Fruit fly (Drosophila melanogaster) whole organism, embryonic: ENCODE data around the gene Tcs4.

Experiments
- Atf6 ChIP-seq: fragments of 200-800 bp; sonication (Bioruptor generic); IDR thresholded peaks from 2 replicates; pipeline ENCODE4 v1.3.6; 2022; ENCODE audit warnings: missing biosample characterization, missing genetic modification characterization
- Blimp-1 ChIP-seq: fragments of 200-800 bp; sonication (Bioruptor generic); optimal IDR thresholded peaks from 3 replicates; lab custom pipeline; 2018; ENCODE audit warnings: missing biosample characterization, missing genetic modification characterization, mild to moderate bottlenecking, moderate library complexity, missing genetic modification reagents
- CG11085 ChIP-seq: fragments of 200-800 bp; sonication (Bioruptor generic); IDR thresholded peaks from 2 replicates; pipeline ENCODE4 v1.3.6; 2022; ENCODE audit warnings: missing biosample characterization, missing genetic modification characterization
- CG13894 ChIP-seq: fragments of 200-800 bp; sonication (Bioruptor generic); optimal IDR thresholded peaks from 3 replicates; lab custom pipeline; 2018; ENCODE audit warnings: missing biosample characterization, mild to moderate bottlenecking, missing genetic modification characterization, moderate library complexity
- CG14050 ChIP-seq: fragments of 200-800 bp; sonication (Bioruptor generic); IDR thresholded peaks from 3 replicates; pipeline ENCODE4 v1.3.6; 2022; ENCODE audit warnings: missing biosample characterization, missing genetic modification characterization
- CG15696 ChIP-seq: fragments of 200-800 bp; sonication (Bioruptor generic); optimal IDR thresholded peaks from 2 replicates; lab custom pipeline; 2019; ENCODE audit warnings: missing biosample characterization, mild to moderate bottlenecking, missing genetic modification characterization, moderate library complexity
- CG1603 ChIP-seq: fragments of 200-800 bp; sonication (Bioruptor generic); optimal IDR thresholded peaks from 2 replicates; lab custom pipeline; 2019; ENCODE audit warnings: missing biosample characterization, mild to moderate bottlenecking, missing genetic modification characterization, moderate library complexity
- CG17568 ChIP-seq: fragments of 200-800 bp; sonication (Bioruptor generic); optimal IDR thresholded peaks from 2 replicates; lab custom pipeline; 2018; ENCODE audit warnings: missing biosample characterization, mild to moderate bottlenecking, missing genetic modification characterization, moderate library complexity
- CG1832 ChIP-seq: fragments of 200-800 bp; sonication (Bioruptor generic); optimal IDR thresholded peaks from 2 replicates; lab custom pipeline; 2017; ENCODE audit warnings: missing biosample characterization, mild to moderate bottlenecking, missing genetic modification characterization, inconsistent platforms
- CG2875 ChIP-seq: fragments of 200-800 bp; sonication (Bioruptor generic); optimal IDR thresholded peaks from 2 replicates; lab custom pipeline; 2017; ENCODE audit warnings: missing biosample characterization, mild to moderate bottlenecking, missing genetic modification characterization, missing genetic modification reagents
- CG2889 ChIP-seq: fragments of 200-800 bp; sonication (Bioruptor generic); IDR thresholded peaks from 3 replicates; pipeline ENCODE4 v1.3.6; 2022; ENCODE audit warnings: missing biosample characterization, missing genetic modification characterization
- CG32767 ChIP-seq: fragments of 200-800 bp; sonication (Bioruptor generic); IDR thresholded peaks from 2 replicates; pipeline ENCODE4 v1.3.6; 2022; ENCODE audit warnings: missing biosample characterization, missing genetic modification characterization
- CG3407 ChIP-seq: fragments of 200-800 bp; sonication (Bioruptor generic); optimal IDR thresholded peaks from 2 replicates; lab custom pipeline; 2018; ENCODE audit warnings: missing biosample characterization, mild to moderate bottlenecking, missing genetic modification characterization
- CG4617 ChIP-seq: fragments of 200-800 bp; sonication (Bioruptor generic); optimal IDR thresholded peaks from 3 replicates; lab custom pipeline; 2016; ENCODE audit warnings: missing biosample characterization, missing genetic modification characterization, borderline replicate concordance
- CG4730 ChIP-seq: fragments of 200-800 bp; sonication (Bioruptor generic); IDR thresholded peaks from 2 replicates; pipeline ENCODE4 v1.3.6; 2022; ENCODE audit warnings: missing biosample characterization, missing genetic modification characterization
- CG8765 ChIP-seq: fragments of 200-800 bp; sonication (Bioruptor generic); IDR thresholded peaks from 2 replicates; pipeline ENCODE4 v1.3.6; 2022; ENCODE audit warnings: missing biosample characterization, missing genetic modification characterization
- CG9932 ChIP-seq: fragments of 200-800 bp; sonication (Bioruptor generic); IDR thresholded peaks from 2 replicates; pipeline ENCODE4 v1.3.6; 2022; ENCODE audit warnings: missing biosample characterization, missing genetic modification characterization
- Deaf1 ChIP-seq: fragments of 200-800 bp; optimal IDR thresholded peaks from 3 replicates; lab custom pipeline; 2019; ENCODE audit warnings: missing biosample characterization, mild to moderate bottlenecking, missing genetic modification characterization, moderate library complexity
- Doc2 ChIP-seq: fragments of 200-800 bp; sonication (Bioruptor generic); IDR thresholded peaks from 2 replicates; pipeline ENCODE4 v1.3.6; 2022; ENCODE audit warnings: missing biosample characterization, missing genetic modification characterization
- Hr78 ChIP-seq, 2 experiments: fragments of 200-800 bp in 1 of 2; fragments of >200 bp in 1 of 2; sonication (Bioruptor generic) in 1 of 2; optimal IDR thresholded peaks; 2 replicates each; lab custom pipeline; 2017 to 2019; ENCODE audit warnings: missing biosample characterization in 2 of 2, missing genetic modification characterization in 2 of 2, mild to moderate bottlenecking in 1 of 2, moderate library complexity in 1 of 2
- Hsf ChIP-seq: fragments of 200-800 bp; sonication (Bioruptor generic); optimal IDR thresholded peaks from 3 replicates; lab custom pipeline; 2016; ENCODE audit warnings: missing biosample characterization, missing genetic modification characterization
- Lim3 ChIP-seq: fragments of 200-800 bp; sonication (Bioruptor generic); IDR thresholded peaks from 2 replicates; pipeline ENCODE4 v1.3.6; 2022; ENCODE audit warnings: missing biosample characterization, missing genetic modification characterization
- MBD-R2 ChIP-seq: fragments of 200-800 bp; sonication (Bioruptor generic); IDR thresholded peaks from 2 replicates; pipeline ENCODE4 v1.3.6; 2022; ENCODE audit warnings: missing biosample characterization, missing genetic modification characterization
- NfI ChIP-seq: fragments of 200-800 bp; sonication (Bioruptor generic); optimal IDR thresholded peaks from 3 replicates; lab custom pipeline; 2018; ENCODE audit warnings: missing biosample characterization, mild to moderate bottlenecking, missing genetic modification characterization, moderate library complexity
- Opbp ChIP-seq: fragments of 200-800 bp; sonication (Bioruptor generic); IDR thresholded peaks from 3 replicates; pipeline ENCODE4 v1.3.6; 2022; ENCODE audit warnings: missing biosample characterization, missing genetic modification characterization; ENCODE audit not compliant: partially characterized antibody
- Poxn ChIP-seq: fragments of 200-800 bp; sonication (Bioruptor generic); IDR thresholded peaks from 2 replicates; pipeline ENCODE4 v1.3.6; 2022; ENCODE audit warnings: missing biosample characterization, missing genetic modification characterization
- TFAM ChIP-seq: fragments of 200-800 bp; sonication (Bioruptor generic); optimal IDR thresholded peaks from 2 replicates; lab custom pipeline; 2017; ENCODE audit warnings: missing biosample characterization, missing genetic modification characterization, inconsistent platforms
- Trl ChIP-seq, 3 experiments: fragments of >200 bp in 2 of 3; fragments of 200-800 bp in 1 of 3; sonication (Bioruptor generic) in 1 of 3; optimal IDR thresholded peaks; 2 replicates in 1 of 3; 3 replicates in 2 of 3; lab custom pipeline; 2016 to 2017; ENCODE audit warnings: missing biosample characterization in 1 of 3, missing genetic modification characterization in 1 of 3
- ash1 ChIP-seq: fragments of 200-800 bp; sonication (Bioruptor generic); optimal IDR thresholded peaks from 2 replicates; lab custom pipeline; 2018; ENCODE audit warnings: missing biosample characterization, mild to moderate bottlenecking, missing genetic modification characterization
- bbx ChIP-seq: fragments of 200-800 bp; sonication (Bioruptor generic); IDR thresholded peaks from 2 replicates; pipeline ENCODE4 v1.3.6; 2022; ENCODE audit warnings: missing biosample characterization, missing genetic modification characterization; ENCODE audit not compliant: partially characterized antibody
- crol ChIP-seq: fragments of 200-800 bp; sonication (Bioruptor generic); IDR thresholded peaks from 2 replicates; pipeline ENCODE4 v1.3.6; 2022; ENCODE audit warnings: missing biosample characterization, missing genetic modification characterization
- dan ChIP-seq: fragments of 200-800 bp; sonication (Bioruptor generic); IDR thresholded peaks from 2 replicates; pipeline ENCODE4 v1.3.6; 2022; ENCODE audit warnings: missing biosample characterization, missing genetic modification characterization
- danr ChIP-seq: fragments of 200-800 bp; sonication (Bioruptor generic); IDR thresholded peaks from 2 replicates; pipeline ENCODE4 v1.3.6; 2022; ENCODE audit warnings: missing biosample characterization, missing genetic modification characterization
- ewg ChIP-seq: fragments of 200-800 bp; sonication (Bioruptor generic); optimal IDR thresholded peaks from 3 replicates; lab custom pipeline; 2017; ENCODE audit warnings: mild to moderate bottlenecking, missing biosample characterization, missing genetic modification reagents, missing genetic modification characterization
- ftz-f1 ChIP-seq: fragments of 200-800 bp; sonication (Bioruptor generic); optimal IDR thresholded peaks from 2 replicates; lab custom pipeline; 2016; ENCODE audit warnings: missing biosample characterization, missing genetic modification characterization
- grau ChIP-seq: fragments of 200-800 bp; optimal IDR thresholded peaks from 3 replicates; lab custom pipeline; 2019; ENCODE audit warnings: missing biosample characterization, mild to moderate bottlenecking, missing genetic modification characterization, moderate library complexity
- ind ChIP-seq: fragments of 200-800 bp; sonication (Bioruptor generic); optimal IDR thresholded peaks from 3 replicates; lab custom pipeline; 2016; ENCODE audit warnings: missing biosample characterization, missing genetic modification characterization
- insv ChIP-seq, 2 experiments: fragments of 200-800 bp; sonication (Bioruptor generic); optimal IDR thresholded peaks; 3 replicates each; lab custom pipeline; 2016 to 2018; ENCODE audit warnings: missing biosample characterization in 2 of 2, missing genetic modification characterization in 2 of 2
- jing ChIP-seq: fragments of 200-800 bp; sonication (Bioruptor generic); optimal IDR thresholded peaks from 2 replicates; lab custom pipeline; 2018; ENCODE audit warnings: missing biosample characterization, mild to moderate bottlenecking, missing genetic modification characterization
- kni ChIP-seq: fragments of 200-800 bp; sonication (Bioruptor generic); optimal IDR thresholded peaks from 3 replicates; lab custom pipeline; 2017; ENCODE audit warnings: mild to moderate bottlenecking, missing biosample characterization, missing genetic modification reagents, missing genetic modification characterization
- luna ChIP-seq: fragments of 200-800 bp; sonication (Bioruptor generic); optimal IDR thresholded peaks from 2 replicates; lab custom pipeline; 2016; ENCODE audit warnings: missing biosample characterization, missing genetic modification characterization
- maf-S ChIP-seq: fragments of 200-800 bp; sonication (Bioruptor generic); optimal IDR thresholded peaks from 2 replicates; lab custom pipeline; 2016; ENCODE audit warnings: missing biosample characterization, missing genetic modification characterization
- oc ChIP-seq: fragments of 200-800 bp; sonication (Bioruptor generic); optimal IDR thresholded peaks from 2 replicates; lab custom pipeline; 2018; ENCODE audit warnings: missing biosample characterization, mild to moderate bottlenecking, missing genetic modification characterization, moderate library complexity
- pum ChIP-seq: fragments of 200-800 bp; sonication (Bioruptor generic); optimal IDR thresholded peaks from 2 replicates; lab custom pipeline; 2016; ENCODE audit warnings: missing biosample characterization, missing genetic modification characterization
- ranshi ChIP-seq: fragments of 200-800 bp; sonication (Bioruptor generic); IDR thresholded peaks from 2 replicates; pipeline ENCODE4 v1.3.6; 2022; ENCODE audit warnings: missing biosample characterization, missing genetic modification characterization
- slou ChIP-seq: fragments of 200-800 bp; sonication (Bioruptor generic); optimal IDR thresholded peaks from 3 replicates; lab custom pipeline; 2016; ENCODE audit warnings: missing biosample characterization, missing genetic modification characterization
- so ChIP-seq: fragments of 200-800 bp; sonication (Bioruptor generic); IDR thresholded peaks from 3 replicates; pipeline ENCODE4 v1.3.6; 2022; ENCODE audit warnings: missing biosample characterization, missing genetic modification characterization
- tio ChIP-seq: fragments of 200-800 bp; sonication (Bioruptor generic); optimal IDR thresholded peaks from 2 replicates; lab custom pipeline; 2017; ENCODE audit warnings: missing biosample characterization, missing genetic modification characterization, inconsistent platforms
- ttk ChIP-seq: fragments of 200-800 bp; sonication (Bioruptor generic); IDR thresholded peaks from 2 replicates; pipeline ENCODE4 v2.1.2; 2022; ENCODE audit warnings: missing biosample characterization, missing genetic modification characterization
- vnd ChIP-seq: fragments of 200-800 bp; sonication (Bioruptor generic); IDR thresholded peaks from 3 replicates; pipeline ENCODE4 v1.3.6; 2022; ENCODE audit warnings: missing biosample characterization, missing genetic modification characterization; ENCODE audit not compliant: partially characterized antibody

Tcs4 gene

DNA sequence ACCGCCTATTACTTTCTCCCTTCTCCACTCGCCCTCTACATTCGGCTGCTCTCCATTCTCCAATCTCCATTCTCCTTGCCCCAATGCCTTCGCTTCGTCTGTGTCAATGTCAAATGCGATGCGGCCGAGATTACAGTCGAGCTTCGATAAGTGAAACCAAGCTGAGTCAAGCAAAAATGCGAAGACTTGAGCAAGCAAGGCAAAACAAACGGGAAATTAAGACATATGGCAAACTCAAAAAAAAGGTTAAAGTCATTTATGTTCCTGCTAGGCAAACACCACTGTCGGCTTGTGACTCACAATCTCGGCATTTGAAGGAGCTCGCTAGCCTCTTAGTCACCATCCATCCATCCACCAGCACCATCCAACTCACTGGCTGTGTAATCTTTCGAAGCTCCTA, 33.1 kb downstream of the Tcs4 start (continued):
- TF ChIP-seq MBD-R2 = peak; percentile 83
- peak; percentile 97 for TF ChIP-seq CG1603
- peak; percentile 97 for TF ChIP-seq Hsf
- peak; percentile 88 for TF ChIP-seq CG32767 (GFP tag; lab: Robert Waterston, UW)
- TF ChIP-seq insv (GFP tag; optimal IDR thresholded peaks at IDR 0.05; lab: Kevin White, UChicago) = peak; percentile 12 to 67
- TF ChIP-seq kni (GFP tag; lab: Kevin White, UChicago) = peak; percentile 91
- TF ChIP-seq vnd (GFP tag; lab: Robert Waterston, UW) = no peak
- TF ChIP-seq CG2889 (GFP tag; lab: Robert Waterston, UW) = peak; percentile 96
- peak; percentile 77 for TF ChIP-seq Deaf1 (tag; lab: Kevin White, UChicago)
- TF ChIP-seq ranshi (GFP tag; lab: Robert Waterston, UW) = peak; percentile 94
- TF ChIP-seq luna = peak; percentile 92
- TF ChIP-seq CG3407 = peak; percentile 95
- TF ChIP-seq CG8765 = peak; percentile 89
- TF ChIP-seq ash1 (GFP tag; lab: Kevin White, UChicago) = peak; percentile 42
- TF ChIP-seq ewg = peak; percentile 92
- peak; percentile 94 for TF ChIP-seq so (GFP tag; lab: Robert Waterston, UW)
- TF ChIP-seq ftz-f1 (GFP tag; lab: Kevin White, UChicago) = peak; percentile 84
- TF ChIP-seq Blimp-1 = peak; percentile 85
- peak; percentile 97 for TF ChIP-seq CG15696 (tag; lab: Kevin White, UChicago)
- TF ChIP-seq grau (tag; lab: Kevin White, UChicago) = peak; percentile 100
- peak; percentile 62 for TF ChIP-seq TFAM
- peak; percentile 86 for TF ChIP-seq danr (GFP tag; lab: Robert Waterston, UW)
- TF ChIP-seq Trl (optimal IDR thresholded peaks at IDR 0.05; lab: Kevin White, UChicago) = no peak
- TF ChIP-seq Trl (GFP tag; optimal IDR thresholded peaks at IDR 0.05; lab: Kevin White, UChicago) = peak; percentile 98
- TF ChIP-seq Lim3 (GFP tag; lab: Robert Waterston, UW) = peak; percentile 83
- TF ChIP-seq CG4617 = peak; percentile 91
- peak in 1 of 2 experiments; percentile 93 for TF ChIP-seq Hr78 (GFP tag; optimal IDR thresholded peaks at IDR 0.05; lab: Kevin White, UChicago)
- peak; percentile 93 for TF ChIP-seq jing (GFP tag; lab: Kevin White, UChicago)
- TF ChIP-seq crol (GFP tag; lab: Robert Waterston, UW) = peak; percentile 72
- TF ChIP-seq CG14050 (GFP tag; lab: Robert Waterston, UW) = peak; percentile 92
- TF ChIP-seq bbx (GFP tag; lab: Robert Waterston, UW) = no peak
- no peak for TF ChIP-seq CG13894 (tag; lab: Kevin White, UChicago)
- TF ChIP-seq ind (GFP tag; lab: Kevin White, UChicago) = peak; percentile 96
- peak; percentile 98 for TF ChIP-seq NfI
- TF ChIP-seq CG17568 (GFP tag; lab: Kevin White, UChicago) = no peak
- TF ChIP-seq Doc2 (GFP tag; lab: Robert Waterston, UW) = peak; percentile 56; the same call in 1 of the 2 replicates
- TF ChIP-seq tio (GFP tag; lab: Kevin White, UChicago) = peak; percentile 96
- no peak for TF ChIP-seq Opbp (GFP tag; lab: Robert Waterston, UW)
- TF ChIP-seq Poxn = peak; percentile 85
- TF ChIP-seq slou (GFP tag; lab: Kevin White, UChicago) = peak; percentile 90
- TF ChIP-seq CG2875 (GFP tag; lab: Kevin White, UChicago) = peak; percentile 96
- TF ChIP-seq CG4730 = peak; percentile 90
- TF ChIP-seq dan (GFP tag; lab: Robert Waterston, UW) = peak; percentile 91
- TF ChIP-seq oc = peak; percentile 97
- TF ChIP-seq ttk (GFP tag; lab: Robert Waterston, UW) = peak; percentile 91
- TF ChIP-seq pum (GFP tag; lab: Kevin White, UChicago) = peak; percentile 98
- peak; percentile 94 for TF ChIP-seq Atf6 (GFP tag; lab: Robert Waterston, UW)
- peak; percentile 13 for TF ChIP-seq CG1832 (GFP tag; lab: Kevin White, UChicago)
- peak; percentile 83 for TF ChIP-seq CG11085 (GFP tag; lab: Robert Waterston, UW)
- TF ChIP-seq CG9932 = peak; percentile 97
- TF ChIP-seq maf-S (GFP tag; lab: Kevin White, UChicago) = peak; percentile 97
